Worm (Caenorhabditis elegans): ENCODE measurements around the gene nhr-167.

Gene nhr-167

DNA sequence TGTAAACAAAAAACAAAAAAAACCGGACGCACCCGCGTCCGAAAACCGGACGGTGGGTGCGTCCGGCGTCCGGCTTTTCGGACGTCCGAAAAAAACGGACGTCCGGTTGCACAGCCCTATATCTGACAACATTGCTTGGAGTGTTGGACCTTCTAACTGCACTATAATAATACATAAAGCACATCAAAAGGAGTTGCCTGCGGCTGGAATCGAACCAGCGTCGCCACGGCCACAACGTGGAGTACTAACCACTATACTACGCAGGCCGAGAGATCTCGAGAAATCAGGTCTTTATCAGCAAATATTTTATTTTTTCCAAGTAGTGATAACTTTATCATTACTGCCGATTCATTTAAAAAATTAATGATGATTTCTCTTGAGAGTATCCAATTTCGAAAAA lies 11.4 kb upstream of the nhr-167 start (continued):
- 0 out of 2 replicates have a peak, but pooled peaks have one; percentile 24 for TF ChIP-seq tra-1 (GFP tag; IDR thresholded peaks at IDR 0.05)
- no peak for TF ChIP-seq tag-97 (GFP tag; IDR thresholded peaks at IDR 0.05)
- no peak for TF ChIP-seq ceh-20 (GFP tag; IDR thresholded peaks at IDR 0.05)
- peak in 1 of 2 experiments; percentile 18 for TF ChIP-seq daf-16 (GFP tag; optimal IDR thresholded peaks at IDR 0.05)
- TF ChIP-seq daf-16 (tag; optimal IDR thresholded peaks at IDR 0.05) = peak; percentile 73
- peak; percentile 68; the same call in 1 of the 2 replicates for TF ChIP-seq dmd-8 (GFP tag; IDR thresholded peaks at IDR 0.05)
- TF ChIP-seq F26F4.8 (GFP tag; conservative IDR thresholded peaks at IDR 0.05) = no peak
- peak; percentile 48 for TF ChIP-seq mes-2 (tag; optimal IDR thresholded peaks at IDR 0.05; ENCODE audit: poor library complexity, severe bottlenecking)
- no peak for TF ChIP-seq lin-15B (tag; optimal IDR thresholded peaks at IDR 0.05)
- no peak for TF ChIP-seq Y5F2A.4 (GFP tag; optimal IDR thresholded peaks at IDR 0.05)
- peak; percentile 68 for TF ChIP-seq lim-7 (GFP tag; IDR thresholded peaks at IDR 0.05)
- TF ChIP-seq hmg-1.1 (GFP tag; IDR thresholded peaks at IDR 0.05) = no peak; the same call in 1 of the 2 replicates
- no peak for TF ChIP-seq mxl-3 (GFP tag; optimal IDR thresholded peaks at IDR 0.05)
- no peak for TF ChIP-seq zip-11 (GFP tag; IDR thresholded peaks at IDR 0.05)
- TF ChIP-seq rbr-2 (tag; optimal IDR thresholded peaks at IDR 0.05) = no peak
- peak; percentile 28; the same call in 1 of the 2 replicates for TF ChIP-seq ZK337.2 (GFP tag; IDR thresholded peaks at IDR 0.05)
- TF ChIP-seq nhr-76 (tag; optimal IDR thresholded peaks at IDR 0.05) = no peak
- no peak for TF ChIP-seq ztf-11 (tag; optimal IDR thresholded peaks at IDR 0.05)
- TF ChIP-seq madf-9 (GFP tag; conservative IDR thresholded peaks at IDR 0.05) = 0 out of 2 replicates have a peak, but pooled peaks have one; percentile 18
- peak; percentile 43; the same call in 1 of the 2 replicates for TF ChIP-seq daf-19 (GFP tag; conservative IDR thresholded peaks at IDR 0.05)
- 0 out of 2 replicates have a peak, but pooled peaks have one; percentile 10 for TF ChIP-seq dmd-6 (GFP tag; IDR thresholded peaks at IDR 0.05)
- TF ChIP-seq nhr-25 (tag; optimal IDR thresholded peaks at IDR 0.05; ENCODE audit: borderline replicate concordance, insufficient read depth) = no peak
- TF ChIP-seq lir-3 (tag; optimal IDR thresholded peaks at IDR 0.05) = no peak
- TF ChIP-seq F44E2.7 (GFP tag; IDR thresholded peaks at IDR 0.05) = no peak
- no peak for TF ChIP-seq mep-1 (tag; optimal IDR thresholded peaks at IDR 0.05)
- no peak for TF ChIP-seq ceh-82 (tag; optimal IDR thresholded peaks at IDR 0.05)
- no peak for TF ChIP-seq ceh-62 (tag; optimal IDR thresholded peaks at IDR 0.05)
- TF ChIP-seq nhr-77 (tag; optimal IDR thresholded peaks at IDR 0.05) = no peak
- no peak for TF ChIP-seq Y105C5A.15 (GFP tag; IDR thresholded peaks at IDR 0.05)
- TF ChIP-seq cey-2 (tag; optimal IDR thresholded peaks at IDR 0.05; ENCODE audit: borderline replicate concordance, insufficient read depth) = no peak
- no peak for TF ChIP-seq nhr-237 (tag; optimal IDR thresholded peaks at IDR 0.05)
- no peak for TF ChIP-seq T20F7.1 (GFP tag; optimal IDR thresholded peaks at IDR 0.05)
- TF ChIP-seq Y75B8A.6 (GFP tag; IDR thresholded peaks at IDR 0.05) = 0 out of 2 replicates have a peak, but pooled peaks have one; percentile 29
- no peak for TF ChIP-seq skn-1 (tag; optimal IDR thresholded peaks at IDR 0.05)
- no peak for TF ChIP-seq ceh-44 (GFP tag; IDR thresholded peaks at IDR 0.05)
- peak; percentile 57; the same call in 1 of the 2 replicates for TF ChIP-seq dmd-9 (GFP tag; IDR thresholded peaks at IDR 0.05)
- no peak for TF ChIP-seq F37D6.2 (tag; optimal IDR thresholded peaks at IDR 0.05)
- TF ChIP-seq nhr-28 (tag; optimal IDR thresholded peaks at IDR 0.05) = no peak
- TF ChIP-seq hlh-11 (tag; optimal IDR thresholded peaks at IDR 0.05) = peak; percentile 4
- no peak for TF ChIP-seq zag-1 (tag; optimal IDR thresholded peaks at IDR 0.05)
- no peak for TF ChIP-seq sdz-12 (GFP tag; optimal IDR thresholded peaks at IDR 0.05)
- no peak for TF ChIP-seq aly-2 (tag; optimal IDR thresholded peaks at IDR 0.05)
- no peak for TF ChIP-seq nhr-6 (tag; optimal IDR thresholded peaks at IDR 0.05)
- TF ChIP-seq nhr-10 (tag; optimal IDR thresholded peaks at IDR 0.05) = no peak
- TF ChIP-seq T26A8.4 (GFP tag; IDR thresholded peaks at IDR 0.05) = peak; percentile 42; the same call in 1 of the 2 replicates
- no peak for TF ChIP-seq snpc-4 (tag; optimal IDR thresholded peaks at IDR 0.05)
- TF ChIP-seq hlh-30 (tag; optimal IDR thresholded peaks at IDR 0.05; ENCODE audit: insufficient read depth) = no peak
- TF ChIP-seq F49E8.2 (tag; optimal IDR thresholded peaks at IDR 0.05; ENCODE audit: borderline replicate concordance) = no peak
- no peak for TF ChIP-seq daf-12 (tag; optimal IDR thresholded peaks at IDR 0.05)
- TF ChIP-seq saeg-2 (GFP tag; IDR thresholded peaks at IDR 0.05) = no peak
- TF ChIP-seq unc-130 (GFP tag; optimal IDR thresholded peaks at IDR 0.05) = no peak
- no peak for TF ChIP-seq nhr-102 (tag; optimal IDR thresholded peaks at IDR 0.05)
